Fruit fly (Drosophila melanogaster) whole organism, wandering third instar larva: ENCODE results near the gene CG10019.

ENCODE experiments used
- CG32264 ChIP-seq: fragments of 200-800 bp; sonication (Bioruptor generic); optimal IDR thresholded peaks from 2 replicates; lab custom pipeline; 2016; ENCODE audit warnings: missing biosample characterization, missing genetic modification characterization
- CG9705 ChIP-seq: fragments of 200-800 bp; sonication (Bioruptor generic); optimal IDR thresholded peaks from 2 replicates; lab custom pipeline; 2018; ENCODE audit warnings: missing biosample characterization, mild to moderate bottlenecking, missing genetic modification characterization
- CrebA ChIP-seq: fragments of 200-800 bp; sonication (Bioruptor generic); optimal IDR thresholded peaks from 2 replicates; lab custom pipeline; 2016; ENCODE audit warnings: missing biosample characterization, mild to moderate bottlenecking, missing genetic modification characterization, borderline replicate concordance
- Dfd ChIP-seq: fragments of >200 bp; optimal IDR thresholded peaks from 2 replicates; lab custom pipeline; 2017; ENCODE audit warnings: missing biosample characterization, missing genetic modification characterization
- Dif ChIP-seq: fragments of 200-275, 200-300 bp; sonication (Bioruptor generic); optimal IDR thresholded peaks from 2 replicates; lab custom pipeline; 2018; ENCODE audit warnings: missing biosample characterization, missing genetic modification characterization; ENCODE audit not compliant: partially characterized antibody
- GATAd ChIP-seq: sonication (Bioruptor generic); optimal IDR thresholded peaks from 2 replicates; lab custom pipeline; 2016; ENCODE audit warnings: missing biosample characterization, missing genetic modification characterization
- HLH106 ChIP-seq: fragments of 200-800 bp; optimal IDR thresholded peaks from 3 replicates; lab custom pipeline; 2019; ENCODE audit warnings: missing biosample characterization, mild to moderate bottlenecking, missing genetic modification characterization, moderate library complexity
- Hnf4 ChIP-seq: fragments of 200-800 bp; sonication (Bioruptor generic); optimal IDR thresholded peaks from 2 replicates; lab custom pipeline; 2016; ENCODE audit warnings: missing biosample characterization, mild to moderate bottlenecking, missing genetic modification characterization
- Hr83 ChIP-seq: fragments of 200-300 bp; sonication (Bioruptor generic); optimal IDR thresholded peaks from 2 replicates; lab custom pipeline; 2016; ENCODE audit warnings: missing biosample characterization, mild to moderate bottlenecking, missing genetic modification characterization, moderate library complexity; ENCODE audit not compliant: poor library complexity, severe bottlenecking
- Jra ChIP-seq: sonication (Bioruptor generic); optimal IDR thresholded peaks from 2 replicates; lab custom pipeline; 2016; ENCODE audit warnings: missing biosample characterization, missing genetic modification characterization
- Mio ChIP-seq: sonication (Bioruptor generic); optimal IDR thresholded peaks from 2 replicates; lab custom pipeline; 2016; ENCODE audit warnings: missing biosample characterization, missing genetic modification characterization
- Myc ChIP-seq: fragments of >200 bp; optimal IDR thresholded peaks from 2 replicates; lab custom pipeline; 2017
- N ChIP-seq: fragments of >200 bp; optimal IDR thresholded peaks from 2 replicates; lab custom pipeline; 2018; ENCODE audit warnings: missing biosample characterization, missing external identifiers, missing genetic modification characterization
- Sp1 ChIP-seq: fragments of 200-800 bp; sonication (Bioruptor generic); optimal IDR thresholded peaks from 3 replicates; lab custom pipeline; 2019; ENCODE audit warnings: missing biosample characterization, mild to moderate bottlenecking, missing genetic modification characterization, moderate library complexity
- dl ChIP-seq, 2 experiments: fragments of 175-275, 200-275 bp in 1 of 2; fragments of 200-275 bp in 1 of 2; sonication (Bioruptor generic); optimal IDR thresholded peaks; lab custom pipeline; 2018; ENCODE audit warnings: mild to moderate bottlenecking in 2 of 2, missing biosample characterization in 2 of 2, missing genetic modification characterization in 2 of 2, moderate library complexity in 2 of 2; ENCODE audit not compliant: partially characterized antibody in 2 of 2, insufficient read depth in 1 of 2
- dmrt93B ChIP-seq: fragments of 200-800 bp; sonication (Bioruptor generic); optimal IDR thresholded peaks from 2 replicates; lab custom pipeline; 2018; ENCODE audit warnings: missing biosample characterization, mild to moderate bottlenecking, missing genetic modification characterization
- dsf ChIP-seq: sonication (Bioruptor generic); optimal IDR thresholded peaks from 2 replicates; lab custom pipeline; 2016; ENCODE audit warnings: missing biosample characterization, missing genetic modification characterization, borderline replicate concordance
- ey ChIP-seq: fragments of 200-800 bp; sonication (Bioruptor generic); optimal IDR thresholded peaks from 2 replicates; lab custom pipeline; 2016; ENCODE audit warnings: missing biosample characterization, missing genetic modification characterization
- foxo ChIP-seq, 2 experiments: fragments of 200-800 bp; sonication (Bioruptor generic); optimal IDR thresholded peaks; 2 replicates in 1 of 2; 3 replicates in 1 of 2; lab custom pipeline; 2016 to 2017; ENCODE audit warnings: missing biosample characterization in 2 of 2, missing genetic modification characterization in 2 of 2
- fru ChIP-seq: fragments of 200-800 bp; sonication (Bioruptor generic); optimal IDR thresholded peaks from 3 replicates; lab custom pipeline; 2016; ENCODE audit warnings: missing biosample characterization, mild to moderate bottlenecking, missing genetic modification characterization
- h ChIP-seq: fragments of 200-800 bp; sonication (Bioruptor generic); optimal IDR thresholded peaks from 3 replicates; lab custom pipeline; 2016; ENCODE audit warnings: missing biosample characterization, mild to moderate bottlenecking, missing genetic modification characterization
- lola ChIP-seq: fragments of >200 bp; optimal IDR thresholded peaks from 2 replicates; lab custom pipeline; 2017; ENCODE audit warnings: missing biosample characterization, missing genetic modification characterization
- rgr ChIP-seq: fragments of 200-800 bp; sonication (Bioruptor generic); optimal IDR thresholded peaks from 3 replicates; lab custom pipeline; 2016; ENCODE audit warnings: missing biosample characterization, mild to moderate bottlenecking, missing genetic modification characterization
- sv ChIP-seq: fragments of 200-800 bp; sonication (Bioruptor generic); optimal IDR thresholded peaks from 3 replicates; lab custom pipeline; 2016; ENCODE audit warnings: missing biosample characterization, missing genetic modification characterization
- tai ChIP-seq: sonication (Bioruptor generic); optimal IDR thresholded peaks from 2 replicates; lab custom pipeline; 2016; ENCODE audit warnings: missing biosample characterization, missing genetic modification characterization
- usp ChIP-seq: fragments of >200 bp; optimal IDR thresholded peaks from 2 replicates; lab custom pipeline; 2017; ENCODE audit warnings: missing biosample characterization, missing genetic modification characterization

CG10019 gene

DNA sequence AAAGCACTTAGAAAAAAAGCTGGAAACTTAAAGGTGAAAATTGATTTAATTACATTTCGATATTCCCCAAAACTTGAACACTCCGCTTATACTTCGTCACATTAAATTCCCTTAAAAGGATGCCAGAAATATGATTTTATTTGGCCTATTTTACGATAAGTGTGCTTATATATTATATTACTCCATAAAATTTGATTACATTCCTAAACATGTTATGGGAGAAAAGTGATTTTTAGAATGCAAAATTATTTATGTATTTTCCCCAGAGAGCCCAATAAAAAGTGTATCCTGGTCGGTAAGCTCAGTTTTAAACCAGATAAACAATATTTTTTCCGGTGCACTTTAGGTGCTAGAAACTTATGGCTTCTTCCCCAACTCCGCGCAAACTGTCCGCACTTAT lies 7.4 kb downstream of the CG10019 start:
- TF ChIP-seq tai (GFP tag; lab: Kevin White, UChicago) (no peak), dl (GFP tag; optimal IDR thresholded peaks at IDR 0.05; lab: Kevin White, UChicago; ENCODE audit: insufficient read depth in 1 of 2, partially characterized antibody in 2 of 2) (no peak), Dif (GFP tag; lab: Kevin White, UChicago) (no peak)
- TF ChIP-seq, all 38 proteins: peak for 0

DNA sequence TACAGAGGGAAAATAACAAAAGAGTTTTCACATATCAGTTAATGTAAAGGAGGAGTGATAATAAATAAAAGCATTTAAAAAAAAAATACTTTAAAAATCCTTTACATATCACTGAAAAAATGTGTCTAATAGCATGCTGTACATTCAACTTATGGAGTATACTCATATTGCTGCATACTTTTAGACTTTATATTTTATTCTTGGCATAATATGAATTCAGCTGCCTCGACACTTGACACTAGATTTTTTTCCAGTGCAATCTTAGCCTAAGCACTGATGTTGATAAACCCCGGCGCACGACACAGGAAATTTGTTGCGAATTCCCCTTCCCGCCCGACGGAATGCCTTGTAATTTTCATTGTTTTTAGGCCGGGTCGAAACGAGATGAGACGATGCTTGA lies 10.2 kb downstream of the CG10019 start:
- TF ChIP-seq CG9705 (no peak), dmrt93B (GFP tag; lab: Kevin White, UChicago) (no peak), foxo (GFP tag; optimal IDR thresholded peaks at IDR 0.05; lab: Kevin White, UChicago) (no peak), GATAd (GFP tag; lab: Kevin White, UChicago) (no peak)

DNA sequence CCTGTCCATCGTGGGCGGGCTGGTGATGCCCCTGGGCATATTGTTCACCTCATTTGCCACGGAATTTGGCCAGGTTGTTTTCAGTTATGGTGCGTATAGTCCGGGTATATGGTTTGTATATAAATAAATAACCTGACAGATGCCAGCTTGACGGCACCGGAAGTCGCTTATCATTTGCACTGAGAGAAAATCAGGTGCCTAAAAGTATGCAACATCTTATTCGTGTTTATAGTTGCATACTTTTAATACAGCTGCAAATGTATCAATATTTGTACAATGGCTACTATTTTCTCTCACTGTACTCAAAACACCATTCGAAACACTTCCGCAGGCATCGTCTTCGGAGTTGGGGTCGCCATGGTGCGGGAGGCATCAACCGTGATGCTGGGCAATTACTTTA lies 18.4 kb downstream of the CG10019 start:
- TF ChIP-seq CrebA (GFP tag; lab: Kevin White, UChicago) (no peak), CG9705 (no peak), Myc (lab: Kevin White, UChicago) (peak; percentile 31), h (GFP tag; lab: Kevin White, UChicago) (peak; percentile 3), rgr (GFP tag; lab: Kevin White, UChicago) (peak; percentile 16)

DNA sequence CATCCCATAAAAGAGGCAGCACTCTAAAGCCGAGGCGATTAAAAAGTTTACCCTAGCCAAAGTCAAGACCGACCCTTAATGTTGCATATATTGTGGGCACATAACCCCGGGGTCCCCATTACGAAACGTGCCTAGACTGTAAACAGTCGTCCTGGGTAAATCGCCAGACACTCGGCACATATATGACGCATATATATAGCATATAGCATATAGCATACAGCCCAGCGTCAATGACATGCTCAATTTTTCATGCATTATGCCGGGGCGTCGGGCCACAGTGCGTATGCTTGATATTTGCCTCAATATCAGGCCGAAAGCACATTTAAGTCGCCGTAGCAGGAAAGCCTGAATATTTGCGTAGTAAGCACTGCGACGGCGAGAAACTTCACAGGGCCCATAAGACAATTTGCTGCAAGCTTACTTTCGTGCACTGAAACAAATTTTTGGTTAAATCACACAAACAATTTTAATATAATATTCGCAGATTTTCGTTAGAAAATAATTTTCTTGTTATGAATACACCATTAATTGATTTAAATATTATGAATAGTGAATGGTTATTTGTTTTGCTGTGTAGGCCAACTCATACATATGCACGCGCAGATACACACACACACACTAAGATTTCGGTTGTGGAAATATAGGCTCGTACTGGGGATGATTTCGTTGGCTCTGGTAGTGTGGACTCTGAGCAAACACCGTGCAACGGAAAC lies 24.7 kb downstream of the CG10019 start:
- TF ChIP-seq Dif (GFP tag; lab: Kevin White, UChicago) (no peak), sv (no peak), foxo (GFP tag; optimal IDR thresholded peaks at IDR 0.05; lab: Kevin White, UChicago) (no peak)

DNA sequence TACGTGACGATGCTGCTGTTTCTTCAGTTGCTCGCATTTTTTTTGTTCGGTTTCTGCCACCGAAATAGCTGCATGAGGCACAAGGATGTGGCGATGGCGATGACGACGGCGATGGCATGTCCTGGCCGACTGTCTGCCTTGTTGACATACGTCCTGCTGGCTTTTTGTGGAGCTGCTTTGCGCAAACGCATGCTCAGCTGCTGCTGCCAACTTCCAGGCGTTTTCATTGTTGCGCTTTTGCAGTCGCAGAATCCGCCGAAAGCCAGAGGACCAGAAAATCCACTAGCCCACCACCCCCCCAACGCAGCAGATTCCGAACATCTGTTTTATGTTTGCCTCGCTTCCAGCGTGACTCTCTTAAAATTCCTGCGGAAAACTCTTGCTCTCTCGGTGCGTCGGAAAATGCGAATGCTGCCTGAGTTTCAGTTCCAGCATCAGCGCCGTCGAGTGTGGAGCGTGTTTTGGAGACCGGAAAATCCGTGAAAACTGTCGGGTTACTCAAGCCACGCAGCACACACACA lies 26.6 kb downstream of the CG10019 start, which contains the start of gene CG43707:
Gene CG43707 (plus strand): TSS at position 426 of the 521 bp plus-strand sequence.
- TF ChIP-seq Dif (GFP tag; lab: Kevin White, UChicago) (no peak), fru (GFP tag; lab: Kevin White, UChicago) (no peak), h (GFP tag; lab: Kevin White, UChicago) (no peak), dl (GFP tag; optimal IDR thresholded peaks at IDR 0.05; lab: Kevin White, UChicago; ENCODE audit: insufficient read depth in 1 of 2, partially characterized antibody in 2 of 2) (no peak), N (no peak), lola (GFP tag; lab: Kevin White, UChicago) (no peak), ey (GFP tag; lab: Kevin White, UChicago) (no peak)

DNA sequence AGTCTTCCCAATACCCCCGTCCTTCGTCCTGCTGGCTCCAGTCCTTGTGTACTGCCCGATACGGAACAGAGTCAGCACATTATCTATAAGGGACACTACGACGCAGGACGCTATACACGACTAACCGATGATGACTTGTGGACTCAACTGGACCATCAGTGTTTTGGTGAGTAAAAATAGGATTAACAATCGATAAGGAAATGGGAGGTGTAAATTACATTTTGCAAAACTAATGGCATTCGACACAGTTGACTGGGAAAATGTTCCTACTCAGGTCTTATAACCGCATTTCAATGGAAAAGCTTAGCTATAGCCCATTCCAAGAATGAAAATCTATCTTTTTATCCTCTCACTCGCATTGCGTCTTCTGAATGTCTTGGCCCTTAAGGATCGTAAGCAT lies 34.9 kb downstream of the CG10019 start, which contains the start of gene CG43703:
Gene CG43703 (plus strand): TSS at position 301 of the 400 bp plus-strand sequence.
- TF ChIP-seq tai (GFP tag; lab: Kevin White, UChicago) = no peak
- TF ChIP-seq fru (GFP tag; lab: Kevin White, UChicago) = no peak
- TF ChIP-seq Hnf4 (GFP tag; lab: Kevin White, UChicago) = no peak
- TF ChIP-seq Myc (lab: Kevin White, UChicago) = no peak
- no peak for TF ChIP-seq foxo (GFP tag; optimal IDR thresholded peaks at IDR 0.05; lab: Kevin White, UChicago)
- no peak for TF ChIP-seq CG32264 (GFP tag; lab: Kevin White, UChicago)
- TF ChIP-seq Mio (GFP tag; lab: Kevin White, UChicago) = no peak
- TF ChIP-seq Jra (GFP tag; lab: Kevin White, UChicago) = no peak
- TF ChIP-seq usp (GFP tag; lab: Kevin White, UChicago) = no peak
- no peak for TF ChIP-seq Dfd (GFP tag; lab: Kevin White, UChicago)
- TF ChIP-seq dsf (GFP tag; lab: Kevin White, UChicago) = no peak
- no peak for TF ChIP-seq Hr83 (GFP tag; lab: Kevin White, UChicago)
- TF ChIP-seq CG9705 = no peak
- TF ChIP-seq sv = no peak
- TF ChIP-seq lola (GFP tag; lab: Kevin White, UChicago) = no peak
- no peak for TF ChIP-seq CrebA (GFP tag; lab: Kevin White, UChicago)
- no peak for TF ChIP-seq Sp1 (GFP tag; lab: Kevin White, UChicago)
- no peak for TF ChIP-seq dl (GFP tag; optimal IDR thresholded peaks at IDR 0.05; lab: Kevin White, UChicago; ENCODE audit: insufficient read depth in 1 of 2, partially characterized antibody in 2 of 2)
- TF ChIP-seq rgr (GFP tag; lab: Kevin White, UChicago) = no peak
- no peak for TF ChIP-seq HLH106 (tag; lab: Kevin White, UChicago)
